Worm (Caenorhabditis elegans): ENCODE data around the gene zip-3.

Gene zip-3

DNA sequence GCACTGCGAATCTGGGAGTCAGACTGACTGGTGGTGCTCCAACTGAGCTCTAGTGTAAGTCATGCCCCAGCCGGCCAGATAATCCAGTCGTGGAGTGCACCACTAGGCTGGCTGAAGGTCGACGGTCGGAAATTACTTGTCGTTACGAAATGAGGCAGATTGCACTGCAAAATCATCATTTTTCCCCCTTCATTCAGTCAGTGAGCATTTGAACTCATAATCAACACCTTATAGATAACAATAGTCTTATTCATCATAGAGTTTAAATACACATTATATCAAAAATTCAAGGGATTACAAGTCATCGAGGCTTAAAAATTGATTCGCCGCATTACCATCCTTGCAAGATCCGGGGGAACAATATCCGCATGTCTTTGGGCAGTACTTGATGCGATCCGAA lies 24.6 kb upstream of the zip-3 start:
- no peak for TF ChIP-seq ttx-3 (tag; optimal IDR thresholded peaks at IDR 0.05)
- no peak for TF ChIP-seq tbx-2 (tag; optimal IDR thresholded peaks at IDR 0.05)
- no peak for TF ChIP-seq rnt-1 (tag; optimal IDR thresholded peaks at IDR 0.05)
- no peak for TF ChIP-seq pax-1 (tag; optimal IDR thresholded peaks at IDR 0.05)
- no peak for TF ChIP-seq F13H6.1 (tag; optimal IDR thresholded peaks at IDR 0.05)
- TF ChIP-seq pros-1 (tag; optimal IDR thresholded peaks at IDR 0.05) = no peak
- no peak for TF ChIP-seq fax-1 (tag; optimal IDR thresholded peaks at IDR 0.05)
- TF ChIP-seq ceh-14 (tag; optimal IDR thresholded peaks at IDR 0.05) = no peak
- TF ChIP-seq hlh-30 (tag; optimal IDR thresholded peaks at IDR 0.05; ENCODE audit: insufficient read depth) = no peak
- TF ChIP-seq lin-11 (tag; optimal IDR thresholded peaks at IDR 0.05) = no peak
- no peak for TF ChIP-seq pha-4 (tag; optimal IDR thresholded peaks at IDR 0.05)
- TF ChIP-seq ceh-45 (GFP tag; IDR thresholded peaks at IDR 0.05) = no peak
- TF ChIP-seq unc-55 (GFP tag; optimal IDR thresholded peaks at IDR 0.05) = no peak
- TF ChIP-seq che-1 (tag; optimal IDR thresholded peaks at IDR 0.05) = no peak
- no peak for TF ChIP-seq ceh-6 (GFP tag; optimal IDR thresholded peaks at IDR 0.05)
- TF ChIP-seq npax-4 (tag; optimal IDR thresholded peaks at IDR 0.05) = no peak
- no peak for TF ChIP-seq ceh-18 (tag; optimal IDR thresholded peaks at IDR 0.05)
- no peak for TF ChIP-seq sdc-2 (tag; optimal IDR thresholded peaks at IDR 0.05)
- no peak for TF ChIP-seq ceh-2 (tag; optimal IDR thresholded peaks at IDR 0.05)

DNA sequence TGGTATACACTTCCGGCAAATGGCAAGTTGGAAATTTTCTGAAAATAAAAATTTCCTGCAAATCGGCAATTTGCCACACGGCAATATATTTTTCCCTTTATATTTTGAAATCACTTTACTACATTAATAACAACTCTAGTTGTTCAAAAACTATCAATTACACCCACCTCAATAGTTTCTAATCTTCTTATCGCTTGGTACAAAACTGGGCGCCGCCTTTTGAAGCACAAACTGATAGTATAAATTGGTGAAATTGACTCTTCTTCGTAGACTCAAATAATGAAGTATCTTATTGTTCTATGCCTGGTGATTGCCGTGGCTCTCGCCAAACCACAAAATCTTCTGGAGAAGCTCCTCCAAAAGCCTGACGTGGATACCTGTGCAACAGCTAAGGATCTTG lies 23.8 kb upstream of the zip-3 start, which contains the start of gene Y39G8B.9:
Y39G8B.9 (plus strand) TSS at position 269 of the 400 bp plus-strand sequence.
- TF ChIP-seq hlh-15 (tag; optimal IDR thresholded peaks at IDR 0.05) (no peak), mec-3 (tag; optimal IDR thresholded peaks at IDR 0.05; ENCODE audit: borderline replicate concordance) (no peak), odd-2 (tag; optimal IDR thresholded peaks at IDR 0.05) (no peak), unc-55 (GFP tag; optimal IDR thresholded peaks at IDR 0.05) (no peak)

DNA sequence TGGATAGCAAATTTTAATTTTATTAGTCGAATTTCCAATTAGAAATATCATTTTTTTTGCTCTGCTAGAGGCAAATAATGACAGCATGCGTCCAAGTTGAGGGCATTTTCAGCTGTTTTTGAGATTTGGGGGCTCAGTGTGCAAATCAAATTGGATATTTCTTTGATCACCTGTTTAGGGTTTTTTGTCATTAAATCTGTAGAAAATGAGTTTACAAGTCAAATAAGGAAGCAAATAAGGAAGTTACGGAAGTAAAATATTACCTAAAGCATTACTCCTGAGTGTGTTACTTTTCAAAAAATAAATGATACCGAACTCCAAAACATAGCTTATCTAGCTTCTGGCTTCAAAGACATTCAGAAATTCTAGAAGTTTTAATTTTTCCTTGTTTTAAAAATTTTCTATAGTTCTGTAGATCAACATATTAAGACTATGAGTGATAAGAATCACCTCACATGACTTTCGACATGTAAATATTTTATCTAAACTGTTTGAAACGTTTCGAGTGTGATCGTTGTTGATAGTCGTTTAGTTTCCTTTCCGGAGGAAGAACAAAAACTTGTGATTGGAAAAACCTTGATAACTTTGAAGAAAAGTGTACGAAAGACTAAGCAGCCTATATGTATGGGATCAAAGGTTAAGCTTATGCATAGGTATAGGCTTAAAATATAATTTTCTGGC lies 22.7 kb upstream of the zip-3 start, which contains the start of gene sre-48:
sre-48 (minus strand) TSS at position 51 of the 681 bp plus-strand sequence.
- TF ChIP-seq ceh-48 (tag; optimal IDR thresholded peaks at IDR 0.05) (no peak), sox-2 (GFP tag; IDR thresholded peaks at IDR 0.05) (no peak), tbx-2 (tag; optimal IDR thresholded peaks at IDR 0.05) (no peak), dmd-4 (tag; optimal IDR thresholded peaks at IDR 0.05; ENCODE audit: borderline replicate concordance) (no peak), ahr-1 (tag; optimal IDR thresholded peaks at IDR 0.05) (no peak), ceh-45 (GFP tag; IDR thresholded peaks at IDR 0.05) (no peak), pqm-1 (tag; optimal IDR thresholded peaks at IDR 0.05) (no peak), ets-4 (tag; optimal IDR thresholded peaks at IDR 0.05) (no peak), sdc-2 (tag; optimal IDR thresholded peaks at IDR 0.05) (no peak), unc-3 (GFP tag; conservative IDR thresholded peaks at IDR 0.05) (no peak), unc-3 (tag; optimal IDR thresholded peaks at IDR 0.05) (no peak), ceh-9 (tag; optimal IDR thresholded peaks at IDR 0.05) (no peak), ceh-31 (tag; optimal IDR thresholded peaks at IDR 0.05) (no peak)

DNA sequence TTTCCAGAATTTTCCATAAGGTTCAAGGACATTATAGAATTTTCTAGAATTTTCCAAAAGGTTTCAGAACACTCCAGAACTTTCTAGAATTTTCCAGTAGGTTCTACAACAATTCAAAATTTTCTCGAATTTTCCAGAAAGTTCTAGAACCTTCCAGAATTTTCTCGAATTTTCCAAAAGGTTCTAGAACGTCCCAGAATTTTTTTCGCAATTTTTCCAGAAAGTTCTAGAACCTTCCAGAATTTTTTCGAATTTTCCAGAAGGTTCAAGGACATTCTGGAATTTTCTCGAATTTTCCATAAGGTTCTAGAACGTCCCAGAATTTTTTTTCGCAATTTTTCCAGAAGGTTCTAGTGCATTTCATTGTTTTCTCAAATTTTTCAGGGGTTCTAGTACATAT lies 20.4 kb upstream of the zip-3 start:
- TF ChIP-seq npax-4 (tag; optimal IDR thresholded peaks at IDR 0.05) = no peak

DNA sequence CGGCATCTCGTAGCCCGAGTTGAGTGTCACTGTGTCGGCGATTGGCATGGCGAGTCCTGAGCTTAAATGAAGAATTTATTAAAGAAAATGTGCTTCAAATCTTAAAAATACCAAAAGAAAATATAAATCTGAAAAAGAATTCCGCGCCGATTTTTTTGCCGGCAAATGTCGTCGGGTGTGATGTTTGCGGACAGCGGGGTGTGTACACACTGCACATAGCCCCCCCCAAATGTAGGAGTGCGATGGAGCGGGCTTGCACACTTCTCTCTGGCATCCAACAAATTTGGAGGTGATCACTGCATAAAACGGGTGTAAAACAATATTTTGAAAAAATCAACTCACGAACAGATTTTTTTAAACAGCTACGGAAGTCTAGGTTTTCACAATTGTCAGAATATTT lies 18.9 kb upstream of the zip-3 start, which contains the start of gene Y39G8B.2:
Y39G8B.2 (minus strand) TSS at position 61 of the 400 bp plus-strand sequence.
- TF ChIP-seq ztf-16 (tag; optimal IDR thresholded peaks at IDR 0.05) (peak; percentile 56), C08G9.2 (tag; optimal IDR thresholded peaks at IDR 0.05) (peak; percentile 48), ceh-19 (GFP tag; optimal IDR thresholded peaks at IDR 0.05) (no peak), ceh-6 (GFP tag; optimal IDR thresholded peaks at IDR 0.05) (peak; percentile 34), unc-86 (tag; optimal IDR thresholded peaks at IDR 0.05) (peak; percentile 2), sox-4 (tag; optimal IDR thresholded peaks at IDR 0.05) (peak; percentile 30), gmeb-2 (tag; optimal IDR thresholded peaks at IDR 0.05) (peak; percentile 20), nhr-232 (tag; optimal IDR thresholded peaks at IDR 0.05) (no peak), pha-4 (tag; optimal IDR thresholded peaks at IDR 0.05) (no peak), syd-9 (tag; optimal IDR thresholded peaks at IDR 0.05) (peak; percentile 52), pat-9 (tag; optimal IDR thresholded peaks at IDR 0.05) (peak; percentile 8), lin-11 (tag; optimal IDR thresholded peaks at IDR 0.05) (peak; percentile 9), ets-4 (tag; optimal IDR thresholded peaks at IDR 0.05) (no peak), ref-2 (tag; optimal IDR thresholded peaks at IDR 0.05) (peak; percentile 82), ceh-48 (tag; optimal IDR thresholded peaks at IDR 0.05) (peak; percentile 26), zip-5 (tag; optimal IDR thresholded peaks at IDR 0.05) (no peak), ceh-30 (tag; optimal IDR thresholded peaks at IDR 0.05) (peak; percentile 1), madf-2 (tag; optimal IDR thresholded peaks at IDR 0.05) (peak; percentile 41), rnt-1 (tag; optimal IDR thresholded peaks at IDR 0.05) (peak; percentile 36), tbx-2 (tag; optimal IDR thresholded peaks at IDR 0.05) (peak; percentile 69)

Data from whole organism, late embryonic.